Worm (Caenorhabditis elegans) whole organism, young adult: ENCODE data around the gene ras-2.

Experiments used
- B0261.1 ChIP-seq: sonication (generic microtip); optimal IDR thresholded peaks from 2 replicates; lab custom pipeline; 2016; ENCODE audit warnings: mild to moderate bottlenecking, missing genetic modification characterization, moderate library complexity, missing compliant biosample characterization
- D2030.7 ChIP-seq: fragments of 200-800 bp; sonication (Bioruptor generic); IDR thresholded peaks from 2 replicates; pipeline ENCODE4 v1.3.6; 2022; ENCODE audit warnings: missing genetic modification reagents, missing genetic modification characterization, missing compliant biosample characterization
- F22D6.2 ChIP-seq: sonication (generic microtip); optimal IDR thresholded peaks from 2 replicates; lab custom pipeline; 2016; ENCODE audit warnings: mild to moderate bottlenecking, missing genetic modification characterization, missing compliant biosample characterization
- F33H1.4 ChIP-seq: fragments of 200-800 bp; sonication (Bioruptor generic); IDR thresholded peaks from 2 replicates; pipeline ENCODE4 v1.3.6; 2022; ENCODE audit warnings: missing genetic modification reagents, missing genetic modification characterization, missing compliant biosample characterization
- F37B4.10 ChIP-seq: fragments of 200-800 bp; sonication (Bioruptor generic); IDR thresholded peaks from 2 replicates; pipeline ENCODE4 v1.3.6; 2022; ENCODE audit warnings: missing genetic modification characterization, missing compliant biosample characterization
- F52B5.7 ChIP-seq: sonication (generic microtip); optimal IDR thresholded peaks from 2 replicates; lab custom pipeline; 2016; ENCODE audit warnings: mild to moderate bottlenecking, missing genetic modification characterization, missing compliant biosample characterization
- F55B11.4 ChIP-seq: sonication (generic microtip); optimal IDR thresholded peaks from 2 replicates; lab custom pipeline; 2016; ENCODE audit warnings: missing compliant biosample characterization, missing genetic modification characterization, borderline replicate concordance; ENCODE audit not compliant: insufficient read depth
- K12H6.12 ChIP-seq: fragments of 200-800 bp; sonication (Bioruptor generic); optimal IDR thresholded peaks from 2 replicates; lab custom pipeline; 2018; ENCODE audit warnings: mild to moderate bottlenecking, missing genetic modification characterization, missing compliant biosample characterization
- Y53G8AR.9 ChIP-seq: fragments of 200-800 bp; sonication (Bioruptor generic); conservative IDR thresholded peaks from 2 replicates; pipeline ENCODE4 v1.3.6; 2022; ENCODE audit warnings: missing genetic modification reagents, missing genetic modification characterization, missing compliant biosample characterization
- aptf-2 ChIP-seq: fragments of 200-800 bp; sonication (Bioruptor generic); conservative IDR thresholded peaks from 2 replicates; pipeline ENCODE4 v1.3.6; 2022; ENCODE audit warnings: missing genetic modification reagents, missing genetic modification characterization, missing compliant biosample characterization
- aptf-3 ChIP-seq: fragments of 200-800 bp; sonication (Bioruptor generic); IDR thresholded peaks from 2 replicates; pipeline ENCODE4 v1.3.6; 2022; ENCODE audit warnings: missing genetic modification characterization, missing compliant biosample characterization
- athp-1 ChIP-seq: sonication (generic microtip); optimal IDR thresholded peaks from 2 replicates; lab custom pipeline; 2017; ENCODE audit warnings: mild to moderate bottlenecking, missing genetic modification characterization, missing compliant biosample characterization
- attf-5 ChIP-seq: fragments of 200-800 bp; sonication (Bioruptor generic); optimal IDR thresholded peaks from 2 replicates; lab custom pipeline; 2018; ENCODE audit warnings: mild to moderate bottlenecking, missing genetic modification characterization, missing compliant biosample characterization
- bed-1 ChIP-seq: fragments of 200-800 bp; sonication (Bioruptor generic); IDR thresholded peaks from 2 replicates; pipeline ENCODE4 v1.3.6; 2022; ENCODE audit warnings: missing genetic modification reagents, missing genetic modification characterization, missing compliant biosample characterization
- bed-2 ChIP-seq: fragments of 200-800 bp; sonication (Bioruptor generic); IDR thresholded peaks from 2 replicates; pipeline ENCODE4 v1.3.6; 2022; ENCODE audit warnings: missing genetic modification reagents, missing genetic modification characterization, missing compliant biosample characterization
- ccch-3 ChIP-seq: fragments of 200-800 bp; sonication (Bioruptor generic); optimal IDR thresholded peaks from 2 replicates; lab custom pipeline; 2018; ENCODE audit warnings: mild to moderate bottlenecking, missing genetic modification characterization, missing compliant biosample characterization
- ceh-100 ChIP-seq: fragments of 200-800 bp; sonication (Bioruptor generic); IDR thresholded peaks from 2 replicates; pipeline ENCODE4 v1.3.6; 2022; ENCODE audit warnings: missing genetic modification reagents, missing genetic modification characterization, missing compliant biosample characterization
- ceh-79 ChIP-seq: sonication (generic microtip); optimal IDR thresholded peaks from 2 replicates; lab custom pipeline; 2017; ENCODE audit warnings: mild to moderate bottlenecking, missing genetic modification characterization, missing compliant biosample characterization
- ceh-91 ChIP-seq: fragments of 200-800 bp; sonication (Bioruptor generic); IDR thresholded peaks from 2 replicates; pipeline ENCODE4 v1.3.6; 2022; ENCODE audit warnings: missing genetic modification reagents, missing genetic modification characterization, missing compliant biosample characterization
- dpl-1 ChIP-seq: fragments of 150-350 bp; optimal IDR thresholded peaks from 2 replicates; lab custom pipeline; 2014; ENCODE audit warnings: missing biosample characterization, missing genetic modification reagents, missing genetic modification characterization
- efl-1 ChIP-seq: fragments of 150-350 bp; optimal IDR thresholded peaks from 2 replicates; lab custom pipeline; 2014; ENCODE audit warnings: missing biosample characterization, missing genetic modification reagents, missing genetic modification characterization
- ets-4 ChIP-seq: fragments of 200-800 bp; sonication (Bioruptor generic); optimal IDR thresholded peaks from 2 replicates; lab custom pipeline; 2018; ENCODE audit warnings: mild to moderate bottlenecking, missing genetic modification characterization, missing compliant biosample characterization
- hmg-1.2 ChIP-seq: fragments of 200-800 bp; sonication (Bioruptor generic); IDR thresholded peaks from 2 replicates; pipeline ENCODE4 v1.3.6; 2022; ENCODE audit warnings: missing genetic modification reagents, missing genetic modification characterization, missing compliant biosample characterization
- hmg-20 ChIP-seq: fragments of 200-800 bp; sonication (Bioruptor generic); IDR thresholded peaks from 2 replicates; pipeline ENCODE4 v1.3.6; 2022; ENCODE audit warnings: missing genetic modification reagents, missing genetic modification characterization, missing compliant biosample characterization
- let-526 ChIP-seq: fragments of 200-800 bp; sonication (Bioruptor generic); IDR thresholded peaks from 2 replicates; pipeline ENCODE4 v1.3.6; 2022; ENCODE audit warnings: missing genetic modification reagents, missing genetic modification characterization, missing compliant biosample characterization
- lin-26 ChIP-seq: fragments of 200-800 bp; sonication (Bioruptor generic); IDR thresholded peaks from 2 replicates; pipeline ENCODE4 v1.3.6; 2022; ENCODE audit warnings: missing genetic modification reagents, missing genetic modification characterization, missing compliant biosample characterization
- lin-54 ChIP-seq: fragments of 200-800 bp; sonication (Bioruptor generic); optimal IDR thresholded peaks from 2 replicates; lab custom pipeline; 2018; ENCODE audit warnings: mild to moderate bottlenecking, missing genetic modification characterization, missing compliant biosample characterization
- madf-6 ChIP-seq: fragments of 200-800 bp; sonication (Bioruptor generic); IDR thresholded peaks from 2 replicates; pipeline ENCODE4 v1.3.6; 2022; ENCODE audit warnings: missing genetic modification reagents, missing genetic modification characterization, missing compliant biosample characterization
- madf-8 ChIP-seq: fragments of 200-800 bp; sonication (Bioruptor generic); conservative IDR thresholded peaks from 2 replicates; pipeline ENCODE4 v1.3.6; 2022; ENCODE audit warnings: missing genetic modification reagents, missing genetic modification characterization, missing compliant biosample characterization
- mcd-1 ChIP-seq: fragments of 200-800 bp; sonication (Bioruptor generic); IDR thresholded peaks from 2 replicates; pipeline ENCODE4 v1.3.6; 2022; ENCODE audit warnings: missing genetic modification reagents, missing genetic modification characterization, missing compliant biosample characterization
- mes-4 ChIP-seq: sonication (generic microtip); optimal IDR thresholded peaks from 2 replicates; lab custom pipeline; 2016; ENCODE audit warnings: missing genotype, missing genetic modification characterization, missing compliant biosample characterization
- nhr-120 ChIP-seq: fragments of 200-800 bp; sonication (Bioruptor generic); IDR thresholded peaks from 2 replicates; pipeline ENCODE4 v1.3.6; 2022; ENCODE audit warnings: missing genetic modification characterization, missing compliant biosample characterization
- nhr-27 ChIP-seq: fragments of 200-800 bp; sonication (Bioruptor generic); optimal IDR thresholded peaks from 2 replicates; lab custom pipeline; 2018; ENCODE audit warnings: mild to moderate bottlenecking, missing genetic modification characterization, moderate library complexity, missing compliant biosample characterization
- pbrm-1 ChIP-seq: fragments of 200-800 bp; sonication (Bioruptor generic); IDR thresholded peaks from 2 replicates; pipeline ENCODE4 v1.3.6; 2022; ENCODE audit warnings: missing genetic modification reagents, missing genetic modification characterization, missing compliant biosample characterization
- rcor-1 ChIP-seq: fragments of 200-800 bp; sonication (Bioruptor generic); IDR thresholded peaks from 2 replicates; pipeline ENCODE4 v1.3.6; 2022; ENCODE audit warnings: missing genetic modification reagents, missing genetic modification characterization, missing compliant biosample characterization
- sea-2 ChIP-seq: fragments of 200-800 bp; sonication (Bioruptor generic); IDR thresholded peaks from 2 replicates; pipeline ENCODE4 v1.3.6; 2022; ENCODE audit warnings: missing genetic modification characterization, missing compliant biosample characterization
- snpc-1.1 ChIP-seq: sonication (generic microtip); optimal IDR thresholded peaks from 2 replicates; lab custom pipeline; 2017; ENCODE audit warnings: missing genetic modification characterization, mild to moderate bottlenecking, missing compliant biosample characterization, antibody characterized with exemption, moderate library complexity, missing genotype, missing genetic modification reagents; ENCODE audit not compliant: insufficient read depth
- xnd-1 ChIP-seq: sonication (generic microtip); optimal IDR thresholded peaks from 2 replicates; lab custom pipeline; 2016; ENCODE audit warnings: missing genotype, missing genetic modification reagents, missing genetic modification characterization, missing compliant biosample characterization
- zim-3 ChIP-seq: sonication (generic microtip); optimal IDR thresholded peaks from 2 replicates; lab custom pipeline; 2017; ENCODE audit warnings: mild to moderate bottlenecking, missing genetic modification characterization, moderate library complexity, missing compliant biosample characterization
- ztf-6 ChIP-seq: fragments of 200-800 bp; sonication (Bioruptor generic); IDR thresholded peaks from 2 replicates; pipeline ENCODE4 v1.3.6; 2022; ENCODE audit warnings: missing genetic modification reagents, missing genetic modification characterization, missing compliant biosample characterization

ras-2 gene

DNA sequence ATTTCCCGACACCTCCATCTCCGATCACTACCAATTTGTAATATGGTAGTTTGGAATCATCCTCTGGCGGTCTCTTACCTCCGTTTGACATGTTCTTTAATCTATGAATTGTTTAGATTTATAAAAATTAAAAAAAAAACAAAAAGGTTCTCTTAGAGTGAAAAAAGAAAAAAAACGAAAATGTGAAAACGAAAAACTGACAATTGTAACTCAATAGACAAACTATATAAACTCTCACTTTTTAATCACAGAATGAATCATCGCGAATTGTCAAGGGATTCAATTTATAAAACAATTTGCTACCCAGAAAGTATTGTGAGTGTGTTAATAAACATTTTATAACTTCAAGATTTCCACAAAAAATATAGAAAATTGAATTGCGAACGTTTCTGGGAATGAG lies at the start of gene ras-2:
Gene ras-2 (minus strand): TSS at position 101 of the 400 bp plus-strand sequence.
- no peak for TF ChIP-seq ztf-6 (GFP tag; lab: Robert Waterston, UW)
- no peak for TF ChIP-seq hmg-20 (GFP tag; lab: Robert Waterston, UW)
- no peak for TF ChIP-seq snpc-1.1 (tag; lab: Kevin White, UChicago)
- no peak for TF ChIP-seq nhr-27 (tag; lab: Kevin White, UChicago)
- TF ChIP-seq bed-1 (GFP tag; lab: Robert Waterston, UW): no peak
- TF ChIP-seq F37B4.10 (GFP tag; lab: Robert Waterston, UW): no peak
- TF ChIP-seq F22D6.2 (tag; lab: Kevin White, UChicago): no peak
- TF ChIP-seq ets-4: no peak
- TF ChIP-seq athp-1 (tag; lab: Kevin White, UChicago): no peak
- TF ChIP-seq dpl-1 (GFP tag; lab: Kevin White, UChicago): no peak
- no peak for TF ChIP-seq B0261.1
- TF ChIP-seq F52B5.7: no peak
- TF ChIP-seq lin-54: no peak
- no peak for TF ChIP-seq let-526
- no peak for TF ChIP-seq aptf-3 (GFP tag; lab: Robert Waterston, UW)
- no peak for TF ChIP-seq K12H6.12 (tag; lab: Kevin White, UChicago)
- no peak for TF ChIP-seq ccch-3 (GFP tag; lab: Kevin White, UChicago)
- TF ChIP-seq mcd-1 (GFP tag; lab: Robert Waterston, UW): no peak
- no peak for TF ChIP-seq F55B11.4 (tag; lab: Kevin White, UChicago)
- no peak for TF ChIP-seq sea-2 (GFP tag; lab: Robert Waterston, UW)

DNA sequence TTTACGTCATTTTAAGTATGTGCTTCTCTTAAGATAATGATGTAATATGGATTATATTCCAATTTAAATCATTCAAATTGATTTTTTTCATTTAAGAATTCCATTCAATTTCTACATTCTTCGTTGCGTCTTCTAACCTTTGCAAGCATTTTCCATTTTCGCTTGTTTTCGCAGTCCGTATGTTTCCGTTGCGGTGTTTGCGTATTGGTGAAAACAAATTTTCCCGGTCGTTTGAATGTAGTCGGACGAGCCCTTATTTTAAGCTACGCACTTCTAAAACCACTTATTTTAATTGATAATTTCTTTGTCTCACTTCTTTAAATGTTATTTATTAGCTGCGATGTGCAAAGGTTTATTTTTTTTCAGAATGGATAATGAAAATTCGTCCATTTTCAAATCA lies 45.8 kb upstream of the ras-2 start, which contains the start of gene mel-28:
Gene mel-28 (plus strand): TSS at position 367 of the 400 bp plus-strand sequence.
- TF ChIP-seq attf-5: peak; percentile 33
- no peak for TF ChIP-seq nhr-120 (GFP tag; lab: Robert Waterston, UW)
- no peak for TF ChIP-seq bed-2
- no peak for TF ChIP-seq efl-1 (GFP tag; lab: Kevin White, UChicago)
- TF ChIP-seq lin-26 (GFP tag; lab: Robert Waterston, UW): no peak
- no peak for TF ChIP-seq mes-4 (tag; lab: Kevin White, UChicago)
- TF ChIP-seq ets-4: no peak
- TF ChIP-seq zim-3 (tag; lab: Kevin White, UChicago): no peak
- TF ChIP-seq ceh-79 (tag; lab: Kevin White, UChicago): no peak

DNA sequence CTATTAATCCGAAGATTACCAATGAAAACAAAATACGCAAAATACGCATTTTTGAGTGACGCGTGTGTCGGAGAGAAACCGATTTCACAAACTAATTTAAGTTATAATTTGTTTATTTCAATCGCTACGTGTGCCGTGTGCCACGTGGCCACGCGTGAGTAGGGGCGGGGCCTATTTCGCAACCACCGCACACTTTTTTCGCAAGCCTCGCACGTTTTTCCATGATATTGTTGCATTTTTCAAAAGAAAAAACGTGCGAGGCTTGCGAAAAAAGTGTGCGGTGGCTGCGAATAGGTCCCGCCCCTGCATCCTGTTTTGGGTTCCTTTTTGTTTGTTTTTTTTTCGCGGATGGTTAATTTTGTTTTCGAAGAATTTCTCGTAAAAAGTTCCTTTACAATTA lies 45.3 kb upstream of the ras-2 start, which contains the start of gene enu-3.2:
Gene enu-3.2 (minus strand): TSS at position 105 of the 400 bp plus-strand sequence.
- TF ChIP-seq ceh-91 (peak; percentile 27; the same call in 1 of the 2 replicates), madf-8 (GFP tag; lab: Robert Waterston, UW) (peak; percentile 33; the same call in 1 of the 2 replicates), D2030.7 (peak; percentile 55), mcd-1 (GFP tag; lab: Robert Waterston, UW) (peak; percentile 53), Y53G8AR.9 (GFP tag; lab: Robert Waterston, UW) (0 out of 2 replicates have a peak, but pooled peaks have one; percentile 9), rcor-1 (GFP tag; lab: Robert Waterston, UW) (peak; percentile 35; the same call in 1 of the 2 replicates), ceh-100 (peak; percentile 20; the same call in 1 of the 2 replicates), pbrm-1 (peak; percentile 70), hmg-1.2 (GFP tag; lab: Robert Waterston, UW) (peak; percentile 26; the same call in 1 of the 2 replicates), madf-6 (peak; percentile 49; the same call in 1 of the 2 replicates), aptf-2 (0 out of 2 replicates have a peak, but pooled peaks have one; percentile 33), F33H1.4 (GFP tag; lab: Robert Waterston, UW) (peak; percentile 64), xnd-1 (tag; lab: Kevin White, UChicago) (peak; percentile 40)
